Fruit fly (Drosophila melanogaster): ENCODE results near the gene Ptpa.

Ptpa gene

DNA sequence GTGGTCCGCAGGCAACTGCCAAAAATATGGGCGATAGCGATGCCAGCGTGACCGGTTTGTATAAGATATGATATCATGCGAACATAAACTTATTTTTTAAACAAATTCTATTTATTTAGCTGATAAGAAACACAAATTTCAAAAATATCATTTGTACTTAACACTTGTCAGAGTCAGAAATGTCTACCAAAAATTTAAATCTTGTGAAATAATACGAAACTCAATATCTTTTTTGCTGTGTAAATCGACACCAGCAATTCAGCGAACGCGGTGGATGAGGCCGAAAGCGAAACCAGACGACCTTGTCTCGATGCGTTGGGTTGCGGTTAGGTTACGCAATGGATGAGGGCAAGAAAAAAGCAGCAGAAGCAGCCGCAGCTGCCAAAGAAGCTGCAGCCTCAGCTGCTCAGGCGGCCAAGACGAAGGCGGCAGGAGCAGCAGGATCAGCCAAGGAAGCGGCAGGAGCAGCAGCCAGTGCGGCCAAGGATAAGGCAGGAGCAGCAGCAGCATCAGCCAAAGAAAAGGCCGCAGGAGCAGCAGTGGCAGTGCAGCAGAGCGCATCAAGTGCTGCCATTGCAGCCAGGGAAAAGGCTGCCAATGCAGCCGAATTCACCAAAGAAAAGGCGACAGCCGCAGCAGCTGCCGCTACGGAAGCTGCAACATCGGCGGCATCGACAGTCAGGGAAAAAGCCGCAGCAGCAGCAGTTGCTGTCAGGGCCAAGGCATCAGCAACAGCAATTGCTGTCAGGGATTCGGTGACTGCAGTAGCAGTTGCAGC, 39.9 kb downstream of the Ptpa start, which contains the start of gene CG31952 (continued):
- TF ChIP-seq CG7839 (tag; optimal IDR thresholded peaks at IDR 0.05): peak; percentile 32
- TF ChIP-seq CG11247 (GFP tag; IDR thresholded peaks at IDR 0.05): no peak
- no peak for TF ChIP-seq CG10543 (GFP tag; optimal IDR thresholded peaks at IDR 0.05)
- no peak for TF ChIP-seq GATAe (GFP tag; conservative IDR thresholded peaks at IDR 0.05)
- TF ChIP-seq Myb (GFP tag; optimal IDR thresholded peaks at IDR 0.05): no peak
- TF ChIP-seq CG9215 (GFP tag; IDR thresholded peaks at IDR 0.05): no peak
- TF ChIP-seq CG8359 (GFP tag; optimal IDR thresholded peaks at IDR 0.05; ENCODE audit: borderline replicate concordance): no peak
- no peak for TF ChIP-seq HHEX (GFP tag; optimal IDR thresholded peaks at IDR 0.05)
- no peak for TF ChIP-seq sr (GFP tag; IDR thresholded peaks at IDR 0.05)
- TF ChIP-seq CG11504 (tag; optimal IDR thresholded peaks at IDR 0.05): peak; percentile 43
- TF ChIP-seq dan (GFP tag; IDR thresholded peaks at IDR 0.05): no peak
- TF ChIP-seq CG9609 (GFP tag; optimal IDR thresholded peaks at IDR 0.05): no peak
- TF ChIP-seq zfh1 (GFP tag; IDR thresholded peaks at IDR 0.05): no peak
- TF ChIP-seq CG7963 (GFP tag; IDR thresholded peaks at IDR 0.05; ENCODE audit: partially characterized antibody): no peak
- no peak for TF ChIP-seq HLHmδ (GFP tag; optimal IDR thresholded peaks at IDR 0.05)
- no peak for TF ChIP-seq Oli (tag; optimal IDR thresholded peaks at IDR 0.05)
- no peak for TF ChIP-seq CG1529 (GFP tag; optimal IDR thresholded peaks at IDR 0.05)
- TF ChIP-seq CG15601 (tag; optimal IDR thresholded peaks at IDR 0.05): no peak
- TF ChIP-seq CG33213 (GFP tag; optimal IDR thresholded peaks at IDR 0.05): no peak
- TF ChIP-seq Lim3 (GFP tag; IDR thresholded peaks at IDR 0.05): no peak
- TF ChIP-seq nerfin-2 (GFP tag; IDR thresholded peaks at IDR 0.05; ENCODE audit: partially characterized antibody): no peak
- TF ChIP-seq gcm (GFP tag; optimal IDR thresholded peaks at IDR 0.05): no peak
- TF ChIP-seq pan (optimal IDR thresholded peaks at IDR 0.05): no peak
- no peak for TF ChIP-seq pan (GFP tag; optimal IDR thresholded peaks at IDR 0.05 in 1 of 2, IDR thresholded peaks at IDR 0.05 in 1 of 2)
- peak; percentile 33 for TF ChIP-seq CG2120 (GFP tag; optimal IDR thresholded peaks at IDR 0.05)
- TF ChIP-seq CG9817 (tag; optimal IDR thresholded peaks at IDR 0.05): no peak
- no peak for TF ChIP-seq CG12299 (tag; optimal IDR thresholded peaks at IDR 0.05)
- no peak for TF ChIP-seq Hr39 (optimal IDR thresholded peaks at IDR 0.05)
- no peak for TF ChIP-seq PHDP (tag; optimal IDR thresholded peaks at IDR 0.05)
- no peak for TF ChIP-seq CG11093 (GFP tag; IDR thresholded peaks at IDR 0.05)
- TF ChIP-seq CG10431 (GFP tag; optimal IDR thresholded peaks at IDR 0.05): no peak
- no peak for TF ChIP-seq ci (GFP tag; IDR thresholded peaks at IDR 0.05)
- TF ChIP-seq Atf6 (GFP tag; IDR thresholded peaks at IDR 0.05): peak; percentile 33; the same call in 1 of the 2 replicates
- no peak for TF ChIP-seq lola (GFP tag; optimal IDR thresholded peaks at IDR 0.05)
- TF ChIP-seq CG18599 (GFP tag; optimal IDR thresholded peaks at IDR 0.05): no peak
- no peak for TF ChIP-seq CG7556 (GFP tag; optimal IDR thresholded peaks at IDR 0.05)
- no peak for TF ChIP-seq kni (GFP tag; optimal IDR thresholded peaks at IDR 0.05)
- 0 out of 2 replicates have a peak, but pooled peaks have one; percentile 5 for TF ChIP-seq CG5953 (GFP tag; IDR thresholded peaks at IDR 0.05)
- TF ChIP-seq kah (GFP tag; optimal IDR thresholded peaks at IDR 0.05): no peak
- no peak for TF ChIP-seq CG13123 (GFP tag; optimal IDR thresholded peaks at IDR 0.05)
- TF ChIP-seq phol (tag; optimal IDR thresholded peaks at IDR 0.05): no peak
- TF ChIP-seq sug (tag; optimal IDR thresholded peaks at IDR 0.05): no peak
- TF ChIP-seq mirr (GFP tag; optimal IDR thresholded peaks at IDR 0.05): no peak
- peak; percentile 37 for TF ChIP-seq grau (tag; optimal IDR thresholded peaks at IDR 0.05)
- no peak for TF ChIP-seq twi (tag; optimal IDR thresholded peaks at IDR 0.05)
- no peak for TF ChIP-seq gsb (GFP tag; IDR thresholded peaks at IDR 0.05)
- TF ChIP-seq CG16779 (GFP tag; IDR thresholded peaks at IDR 0.05): no peak
- no peak for TF ChIP-seq CG18476 (GFP tag; optimal IDR thresholded peaks at IDR 0.05)
- TF ChIP-seq Drgx (GFP tag; IDR thresholded peaks at IDR 0.05): no peak
- TF ChIP-seq D19A (tag; optimal IDR thresholded peaks at IDR 0.05): no peak
